Fruit fly (Drosophila melanogaster) whole organism, adult: ENCODE data around the gene mnb.
A peak's percentile ranks its signal among the peaks of the same experiment; 100 is the strongest.

Source experiments
- CG11617 ChIP-seq: fragments of 200-800 bp; sonication (Bioruptor generic); optimal IDR thresholded peaks from 2 replicates; lab custom pipeline; 2017; ENCODE audit warnings: mild to moderate bottlenecking, missing biosample characterization, missing genetic modification reagents, missing genetic modification characterization
- CG12768 ChIP-seq: fragments of 200-800 bp; sonication (Bioruptor generic); optimal IDR thresholded peaks from 2 replicates; lab custom pipeline; 2017; ENCODE audit warnings: missing biosample characterization, missing genetic modification characterization, mild to moderate bottlenecking, moderate library complexity, missing genetic modification reagents
- CG33017 ChIP-seq: fragments of 200-800 bp; sonication (Bioruptor generic); optimal IDR thresholded peaks from 2 replicates; lab custom pipeline; 2018; ENCODE audit warnings: missing biosample characterization, mild to moderate bottlenecking, missing genetic modification characterization, moderate library complexity
- CG5204 ChIP-seq: fragments of 200-800 bp; sonication (Bioruptor generic); optimal IDR thresholded peaks from 2 replicates; lab custom pipeline; 2016; ENCODE audit warnings: missing biosample characterization, missing genetic modification characterization
- CG7045 ChIP-seq: fragments of 200-800 bp; sonication (Bioruptor generic); optimal IDR thresholded peaks from 2 replicates; lab custom pipeline; 2017; ENCODE audit warnings: missing biosample characterization, mild to moderate bottlenecking, missing genetic modification characterization
- CG7101 ChIP-seq: fragments of 200-800 bp; sonication (Bioruptor generic); optimal IDR thresholded peaks from 2 replicates; lab custom pipeline; 2018; ENCODE audit warnings: missing biosample characterization, mild to moderate bottlenecking, missing genetic modification characterization, moderate library complexity
- Crg-1 ChIP-seq: fragments of 200-800 bp; sonication (Bioruptor generic); optimal IDR thresholded peaks from 2 replicates; lab custom pipeline; 2016; ENCODE audit warnings: missing biosample characterization, missing genetic modification characterization
- bab1 ChIP-seq: fragments of 200-800 bp; sonication (Bioruptor generic); optimal IDR thresholded peaks from 3 replicates; lab custom pipeline; 2019; ENCODE audit warnings: missing biosample characterization, mild to moderate bottlenecking, missing genetic modification characterization, moderate library complexity
- kay ChIP-seq: fragments of 200-800 bp; sonication (Bioruptor generic); peaks from one replicate; lab custom pipeline; 2016; ENCODE audit warnings: missing biosample characterization, missing genetic modification characterization, borderline replicate concordance
- ovo ChIP-seq: fragments of 200-800 bp; sonication (Bioruptor generic); optimal IDR thresholded peaks from 2 replicates; lab custom pipeline; 2016; ENCODE audit warnings: missing biosample characterization, missing genetic modification characterization
- pad ChIP-seq: fragments of 200-800 bp; sonication (Bioruptor generic); optimal IDR thresholded peaks from 3 replicates; lab custom pipeline; 2017; ENCODE audit warnings: missing biosample characterization, missing genetic modification characterization, mild to moderate bottlenecking, moderate library complexity, missing genetic modification reagents
- tj ChIP-seq: fragments of 200-800 bp; sonication (Bioruptor generic); optimal IDR thresholded peaks from 3 replicates; lab custom pipeline; 2017; ENCODE audit warnings: missing biosample characterization, mild to moderate bottlenecking, missing genetic modification characterization, moderate library complexity
- toe ChIP-seq: fragments of 200-800 bp; sonication (Bioruptor generic); optimal IDR thresholded peaks from 2 replicates; lab custom pipeline; 2016; ENCODE audit warnings: missing biosample characterization, missing genetic modification characterization

- TF ChIP-seq toe (GFP tag; lab: Kevin White, UChicago) = no peak
- TF ChIP-seq Crg-1 (GFP tag; lab: Kevin White, UChicago) = no peak
- no peak for TF ChIP-seq CG11617
- TF ChIP-seq tj (GFP tag; lab: Kevin White, UChicago) = peak; percentile 99
- TF ChIP-seq ovo = no peak
- TF ChIP-seq CG33017 = no peak
- no peak for TF ChIP-seq kay (GFP tag; lab: Kevin White, UChicago)
- TF ChIP-seq CG5204 (GFP tag; lab: Kevin White, UChicago) = no peak
- no peak for TF ChIP-seq CG7045 (GFP tag; lab: Kevin White, UChicago)
- no peak for TF ChIP-seq pad (GFP tag; lab: Kevin White, UChicago)
- no peak for TF ChIP-seq CG12768 (GFP tag; lab: Kevin White, UChicago)
- no peak for TF ChIP-seq bab1 (GFP tag; lab: Kevin White, UChicago)
- no peak for TF ChIP-seq CG7101 (tag; lab: Kevin White, UChicago)
These were observed 52.3 kb downstream of the mnb start for dm6 chrX:17834754-17835153.
